Fruit fly (Drosophila melanogaster): ENCODE data around the gene lsn.

Gene lsn

dm6 chr3R:21862137-21862850 is 2.7 kb upstream of the lsn start (continued):
- TF ChIP-seq ranshi (GFP tag; IDR thresholded peaks at IDR 0.05) (peak; percentile 58), E2f2 (GFP tag; IDR thresholded peaks at IDR 0.05) (peak; percentile 48; the same call in 1 of the 2 replicates), seq (GFP tag; IDR thresholded peaks at IDR 0.05) (peak; percentile 46; the same call in 1 of the 2 replicates), row (GFP tag; IDR thresholded peaks at IDR 0.05) (peak; percentile 79), run (tag; optimal IDR thresholded peaks at IDR 0.05) (peak; percentile 83), CG2875 (GFP tag; optimal IDR thresholded peaks at IDR 0.05) (peak; percentile 94), corto (GFP tag; optimal IDR thresholded peaks at IDR 0.05) (no peak), slbo (GFP tag; IDR thresholded peaks at IDR 0.05) (no peak), CG10209 (GFP tag; optimal IDR thresholded peaks at IDR 0.05) (peak; percentile 73), Aef1 (GFP tag; IDR thresholded peaks at IDR 0.05) (0 out of 3 replicates have a peak, but pooled peaks have one; percentile 35), Dek (tag; optimal IDR thresholded peaks at IDR 0.05) (peak; percentile 63), pum (GFP tag; optimal IDR thresholded peaks at IDR 0.05) (peak; percentile 69), sens (GFP tag) (peak; percentile 95), zfh1 (GFP tag; IDR thresholded peaks at IDR 0.05) (peak; percentile 86), CG3838 (GFP tag; optimal IDR thresholded peaks at IDR 0.05) (no peak), rib (GFP tag; IDR thresholded peaks at IDR 0.05) (no peak), phol (tag; optimal IDR thresholded peaks at IDR 0.05) (peak; percentile 85), CG6683 (GFP tag; optimal IDR thresholded peaks at IDR 0.05) (peak; percentile 7), scrt (GFP tag; optimal IDR thresholded peaks at IDR 0.05) (peak; percentile 25), chif (GFP tag; optimal IDR thresholded peaks at IDR 0.05) (peak in 1 of 2 experiments; percentile 81), crol (GFP tag; IDR thresholded peaks at IDR 0.05) (no peak), sob (GFP tag; IDR thresholded peaks at IDR 0.05) (peak; percentile 37; the same call in 1 of the 2 replicates), CG10565 (GFP tag; optimal IDR thresholded peaks at IDR 0.05) (no peak), CG10959 (GFP tag; IDR thresholded peaks at IDR 0.05) (peak; percentile 54), Stat92E (GFP tag; optimal IDR thresholded peaks at IDR 0.05) (peak in 1 of 3 experiments; percentile 0), HLH3B (GFP tag; IDR thresholded peaks at IDR 0.05) (peak; percentile 60), CG16815 (GFP tag; optimal IDR thresholded peaks at IDR 0.05) (peak; percentile 36), Neu2 (GFP tag; optimal IDR thresholded peaks at IDR 0.05; ENCODE audit: borderline replicate concordance) (no peak), Optix (GFP tag; IDR thresholded peaks at IDR 0.05) (peak; percentile 56; the same call in 2 of the 3 replicates), CG2202 (tag; optimal IDR thresholded peaks at IDR 0.05) (peak; percentile 83), CG9727 (GFP tag; optimal IDR thresholded peaks at IDR 0.05) (peak; percentile 64), CG12219 (GFP tag; optimal IDR thresholded peaks at IDR 0.05) (peak; percentile 85), CG2678 (tag; optimal IDR thresholded peaks at IDR 0.05) (peak; percentile 75), Hmr (GFP tag; optimal IDR thresholded peaks at IDR 0.05) (peak; percentile 54), tna (GFP tag; IDR thresholded peaks at IDR 0.05; ENCODE audit: partially characterized antibody) (no peak), CG17829 (tag; optimal IDR thresholded peaks at IDR 0.05) (peak; percentile 93), mirr (GFP tag; optimal IDR thresholded peaks at IDR 0.05) (no peak), dmrt99B (tag; optimal IDR thresholded peaks at IDR 0.05) (peak; percentile 87), lola (GFP tag; optimal IDR thresholded peaks at IDR 0.05) (peak in 1 of 3 experiments; percentile 91), CG30020 (tag; optimal IDR thresholded peaks at IDR 0.05) (peak; percentile 69), CG14710 (tag; optimal IDR thresholded peaks at IDR 0.05) (peak; percentile 68), CG17802 (tag; optimal IDR thresholded peaks at IDR 0.05) (peak; percentile 34), unc-4 (GFP tag; IDR thresholded peaks at IDR 0.05; ENCODE audit: partially characterized antibody) (no peak), CG11695 (GFP tag; IDR thresholded peaks at IDR 0.05) (peak; percentile 62; the same call in 2 of the 3 replicates), CG12744 (GFP tag; optimal IDR thresholded peaks at IDR 0.05) (no peak), insv (GFP tag; optimal IDR thresholded peaks at IDR 0.05) (peak in 1 of 2 experiments; percentile 2), Jarid2 (GFP tag; optimal IDR thresholded peaks at IDR 0.05) (peak; percentile 11), CG13287 (GFP tag; IDR thresholded peaks at IDR 0.05; ENCODE audit: partially characterized antibody) (no peak)
